Worm (Caenorhabditis elegans): Measurements from ENCODE around the gene nra-1.
"Not testable (repeated sequence)": the region's sequence is repeated elsewhere in the genome, so short reads cannot be mapped to it uniquely, and the experiment has no call there.

nra-1 gene

ce11 chrIV:17284099-17284498, at the start of gene nra-1:
TSS of gene nra-1 (minus strand) at chrIV:17284199.
- TF ChIP-seq dao-5 (tag; optimal IDR thresholded peaks at IDR 0.05): no peak
- no peak for TF ChIP-seq W03F9.2 (tag; optimal IDR thresholded peaks at IDR 0.05)
- TF ChIP-seq him-1 (tag; optimal IDR thresholded peaks at IDR 0.05): no peak

- no peak for TF ChIP-seq dao-5 (tag; optimal IDR thresholded peaks at IDR 0.05)
- no peak for TF ChIP-seq W03F9.2 (tag; optimal IDR thresholded peaks at IDR 0.05)
- TF ChIP-seq him-1 (tag; optimal IDR thresholded peaks at IDR 0.05): no peak
These were observed 48.3 kb upstream of the nra-1 start, which contains the start of gene C49C3.7 for ce11 chrIV:17332261-17332660. TSS of gene C49C3.7 (plus strand) at chrIV:17332561.

- TF ChIP-seq dao-5 (tag; optimal IDR thresholded peaks at IDR 0.05) (no peak), W03F9.2 (tag; optimal IDR thresholded peaks at IDR 0.05) (no peak), him-1 (tag; optimal IDR thresholded peaks at IDR 0.05) (no peak)
These were observed 47.1 kb upstream of the nra-1 start, which contains the start of gene C49C3.6 for ce11 chrIV:17331100-17331577. TSS of gene C49C3.6 (plus strand) at chrIV:17331527.

ce11 chrIV:17328834-17329233, 44.8 kb upstream of the nra-1 start, which contains the start of gene ceh-88:
TSS of gene ceh-88 (plus strand) at chrIV:17329188.
- TF ChIP-seq W03F9.2 (tag; optimal IDR thresholded peaks at IDR 0.05): no peak
- TF ChIP-seq dao-5 (tag; optimal IDR thresholded peaks at IDR 0.05): no peak
- no peak for TF ChIP-seq him-1 (tag; optimal IDR thresholded peaks at IDR 0.05)

- TF ChIP-seq him-1 (tag; optimal IDR thresholded peaks at IDR 0.05) (no peak), dao-5 (tag; optimal IDR thresholded peaks at IDR 0.05) (no peak), W03F9.2 (tag; optimal IDR thresholded peaks at IDR 0.05) (no peak)
These were observed 36.4 kb upstream of the nra-1 start, which contains the start of gene C49C3.4 for ce11 chrIV:17320445-17320844. TSS of gene C49C3.4 (plus strand) at chrIV:17320795.

ce11 chrIV:17316398-17316797, 32.4 kb upstream of the nra-1 start, which contains the start of gene C49C3.20:
TSS of gene C49C3.20 (minus strand) at chrIV:17316498.
- TF ChIP-seq him-1 (tag; optimal IDR thresholded peaks at IDR 0.05): no peak
- no peak for TF ChIP-seq W03F9.2 (tag; optimal IDR thresholded peaks at IDR 0.05)
- no peak for TF ChIP-seq dao-5 (tag; optimal IDR thresholded peaks at IDR 0.05)

- TF ChIP-seq W03F9.2 (tag; optimal IDR thresholded peaks at IDR 0.05): no peak
- TF ChIP-seq him-1 (tag; optimal IDR thresholded peaks at IDR 0.05): no peak
- no peak for TF ChIP-seq dao-5 (tag; optimal IDR thresholded peaks at IDR 0.05)
These were observed 27.8 kb upstream of the nra-1 start, which contains the start of gene snf-9 for ce11 chrIV:17311842-17312241. TSS of gene snf-9 (plus strand) at chrIV:17312142.

- TF ChIP-seq dao-5 (tag; optimal IDR thresholded peaks at IDR 0.05): no peak
- no peak for TF ChIP-seq W03F9.2 (tag; optimal IDR thresholded peaks at IDR 0.05)
These were observed 24.2 kb upstream of the nra-1 start, which contains the start of gene T28F3.9 for ce11 chrIV:17308211-17308610. TSS of gene T28F3.9 (plus strand) at chrIV:17308511.

- TF ChIP-seq him-1, dao-5, W03F9.2 (tag; optimal IDR thresholded peaks at IDR 0.05): not testable (repeated sequence)
These were observed 23.2 kb upstream of the nra-1 start, which contains the start of gene T28F3.8 for ce11 chrIV:17307223-17307622. TSS of gene T28F3.8 (minus strand) at chrIV:17307323.

- TF ChIP-seq W03F9.2 (tag; optimal IDR thresholded peaks at IDR 0.05): no peak
- no peak for TF ChIP-seq dao-5 (tag; optimal IDR thresholded peaks at IDR 0.05)
- no peak for TF ChIP-seq him-1 (tag; optimal IDR thresholded peaks at IDR 0.05)
These were observed 17.9 kb upstream of the nra-1 start, which contains the start of gene ifta-2 for ce11 chrIV:17301933-17302332. TSS of gene ifta-2 (minus strand) at chrIV:17302033.

ce11 chrIV:17294489-17294888, 10.5 kb upstream of the nra-1 start, which contains the start of gene T28F3.5:
TSS of gene T28F3.5 (plus strand) at chrIV:17294789.
- no peak for TF ChIP-seq dao-5 (tag; optimal IDR thresholded peaks at IDR 0.05)
- no peak for TF ChIP-seq W03F9.2 (tag; optimal IDR thresholded peaks at IDR 0.05)
- TF ChIP-seq him-1 (tag; optimal IDR thresholded peaks at IDR 0.05): no peak

ce11 chrIV:17293679-17294078, 9.7 kb upstream of the nra-1 start:
- TF ChIP-seq dao-5 (tag; optimal IDR thresholded peaks at IDR 0.05) (no peak), him-1 (tag; optimal IDR thresholded peaks at IDR 0.05) (no peak), W03F9.2 (tag; optimal IDR thresholded peaks at IDR 0.05) (no peak)

- no peak for TF ChIP-seq W03F9.2 (tag; optimal IDR thresholded peaks at IDR 0.05)
- TF ChIP-seq him-1 (tag; optimal IDR thresholded peaks at IDR 0.05): no peak
- no peak for TF ChIP-seq dao-5 (tag; optimal IDR thresholded peaks at IDR 0.05)
These were observed 9.1 kb upstream of the nra-1 start for ce11 chrIV:17293068-17293467.

ce11 chrIV:17292350-17292749, 8.4 kb upstream of the nra-1 start:
- no peak for TF ChIP-seq W03F9.2 (tag; optimal IDR thresholded peaks at IDR 0.05)
- no peak for TF ChIP-seq him-1 (tag; optimal IDR thresholded peaks at IDR 0.05)
- no peak for TF ChIP-seq dao-5 (tag; optimal IDR thresholded peaks at IDR 0.05)
